Worm (Caenorhabditis elegans): ENCODE measurements around the gene srg-67.

DNA sequence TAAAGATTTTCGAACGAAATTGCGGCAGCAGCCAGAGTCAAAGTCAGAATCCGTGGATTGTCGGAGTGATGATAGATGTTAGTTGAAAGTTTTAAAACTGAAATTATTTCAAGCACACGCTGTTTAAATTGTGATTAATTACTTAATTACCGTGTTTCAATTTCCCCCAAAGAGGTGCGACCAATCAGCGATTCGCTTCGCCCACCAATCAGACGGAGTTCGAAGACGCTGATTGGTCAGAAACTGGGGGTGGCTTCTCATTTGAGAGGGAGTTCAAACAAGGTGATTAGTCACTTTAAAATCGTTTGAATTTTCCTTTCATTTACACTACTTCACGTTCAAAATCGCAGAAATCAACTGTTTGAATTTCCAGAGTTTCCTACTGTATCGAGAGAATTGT, 36.7 kb upstream of the srg-67 start:
- TF ChIP-seq him-1 (tag; optimal IDR thresholded peaks at IDR 0.05) (no peak), dao-5 (tag; optimal IDR thresholded peaks at IDR 0.05) (no peak), W03F9.2 (tag; optimal IDR thresholded peaks at IDR 0.05) (no peak)
